ENCODE assay signal across 1 fruit fly cellular context in the genomic region with DNA sequence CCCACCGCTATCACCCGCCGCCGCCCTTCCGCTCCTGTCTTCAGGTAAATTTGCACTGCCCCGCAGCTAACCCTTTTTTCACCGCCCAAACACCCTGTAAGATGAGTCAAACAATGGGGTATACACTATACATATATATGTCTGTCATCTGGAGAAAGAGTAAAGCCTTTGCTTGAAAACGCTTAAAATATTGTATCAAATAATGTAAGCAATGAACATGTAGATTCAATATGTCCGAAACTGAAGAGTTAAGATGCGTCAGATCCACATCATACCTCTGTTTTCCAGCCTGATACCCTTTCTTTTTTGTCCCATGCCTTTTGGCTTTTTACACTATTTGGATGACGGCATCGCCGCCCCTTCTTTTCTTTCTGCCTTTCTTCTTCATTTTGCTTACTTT.
TF ChIP-seq lines count a peak whose summit lies in the region.

No protein-coding gene starts in this region.

TF ChIP-seq in whole organism, embryonic, 481 proteins besides CTCF, POLR2A, EP300 and RAD21 (continued from another document and continues in another):
- TF ChIP-seq CG32767 (GFP tag; IDR thresholded peaks at IDR 0.05; lab: Robert Waterston, UW) (peak; percentile 23; the same call in 1 of the 2 replicates), rib (GFP tag; IDR thresholded peaks at IDR 0.05; lab: Robert Waterston, UW) (no peak), az2 (GFP tag; optimal IDR thresholded peaks at IDR 0.05; lab: Kevin White, UChicago) (peak; percentile 10), Sry-δ (GFP tag; optimal IDR thresholded peaks at IDR 0.05; lab: Kevin White, UChicago) (no peak), CG34422 (GFP tag; IDR thresholded peaks at IDR 0.05; lab: Robert Waterston, UW) (no peak; the same call in 2 of the 3 replicates), bbx (GFP tag; IDR thresholded peaks at IDR 0.05; lab: Robert Waterston, UW; ENCODE audit: partially characterized antibody) (no peak), ftz-f1 (GFP tag; optimal IDR thresholded peaks at IDR 0.05; lab: Kevin White, UChicago) (no peak), inv (GFP tag; IDR thresholded peaks at IDR 0.05; lab: Robert Waterston, UW; ENCODE audit: partially characterized antibody) (no peak), jumu (GFP tag; optimal IDR thresholded peaks at IDR 0.05; lab: Kevin White, UChicago) (no peak), crc (GFP tag; optimal IDR thresholded peaks at IDR 0.05; lab: Kevin White, UChicago) (no peak), ind (GFP tag; optimal IDR thresholded peaks at IDR 0.05; lab: Kevin White, UChicago) (peak; percentile 49), cas (GFP tag; IDR thresholded peaks at IDR 0.05; lab: Robert Waterston, UW) (no peak), tio (GFP tag; optimal IDR thresholded peaks at IDR 0.05; lab: Kevin White, UChicago) (no peak), bigmax (GFP tag; optimal IDR thresholded peaks at IDR 0.05; lab: Kevin White, UChicago) (no peak), chn (GFP tag; optimal IDR thresholded peaks at IDR 0.05; lab: Kevin White, UChicago) (no peak), corto (GFP tag; optimal IDR thresholded peaks at IDR 0.05; lab: Kevin White, UChicago) (no peak), CG17385 (GFP tag; optimal IDR thresholded peaks at IDR 0.05; lab: Kevin White, UChicago) (peak; percentile 9), dmrt99B (tag; optimal IDR thresholded peaks at IDR 0.05; lab: Kevin White, UChicago) (peak; percentile 48), CG10979 (tag; optimal IDR thresholded peaks at IDR 0.05; lab: Kevin White, UChicago) (no peak), Hr51 (GFP tag; optimal IDR thresholded peaks at IDR 0.05; lab: Kevin White, UChicago) (peak in 1 of 2 experiments; percentile 49), CG4730 (GFP tag; IDR thresholded peaks at IDR 0.05; lab: Robert Waterston, UW) (peak; percentile 38; the same call in 1 of the 2 replicates), Sin3A (optimal IDR thresholded peaks at IDR 0.05; lab: Kevin White, UChicago) (no peak), CG6254 (GFP tag; optimal IDR thresholded peaks at IDR 0.05; lab: Kevin White, UChicago) (no peak), unc-4 (GFP tag; IDR thresholded peaks at IDR 0.05; lab: Robert Waterston, UW; ENCODE audit: partially characterized antibody) (no peak), Drgx (GFP tag; IDR thresholded peaks at IDR 0.05; lab: Robert Waterston, UW) (0 out of 2 replicates have a peak, but pooled peaks have one; percentile 28), toy (GFP tag; IDR thresholded peaks at IDR 0.05; lab: Robert Waterston, UW) (no peak), ATbp (GFP tag; optimal IDR thresholded peaks at IDR 0.05; lab: Kevin White, UChicago) (no peak), CG13296 (GFP tag; optimal IDR thresholded peaks at IDR 0.05; lab: Kevin White, UChicago) (no peak), zf30C (GFP tag; optimal IDR thresholded peaks at IDR 0.05; lab: Kevin White, UChicago) (no peak), CG8765 (GFP tag; IDR thresholded peaks at IDR 0.05; lab: Robert Waterston, UW) (no peak), CG13624 (GFP tag; optimal IDR thresholded peaks at IDR 0.05; lab: Kevin White, UChicago) (no peak), CG11723 (GFP tag; optimal IDR thresholded peaks at IDR 0.05; lab: Kevin White, UChicago) (no peak), CG9876 (GFP tag; optimal IDR thresholded peaks at IDR 0.05; lab: Kevin White, UChicago) (no peak), lola (GFP tag; optimal IDR thresholded peaks at IDR 0.05; lab: Kevin White, UChicago) (no peak), HLHmδ (GFP tag; optimal IDR thresholded peaks at IDR 0.05; lab: Kevin White, UChicago) (no peak), br (optimal IDR thresholded peaks at IDR 0.05; lab: Kevin White, UChicago) (no peak), Hmr (GFP tag; optimal IDR thresholded peaks at IDR 0.05; lab: Kevin White, UChicago) (no peak), Fer1 (GFP tag; optimal IDR thresholded peaks at IDR 0.05; lab: Kevin White, UChicago) (no peak), CG2199 (GFP tag; IDR thresholded peaks at IDR 0.05; lab: Robert Waterston, UW) (no peak), Dbx (GFP tag; IDR thresholded peaks at IDR 0.05; lab: Robert Waterston, UW) (no peak), HmgD (GFP tag; optimal IDR thresholded peaks at IDR 0.05; lab: Kevin White, UChicago) (no peak), CG31441 (GFP tag; IDR thresholded peaks at IDR 0.05; lab: Robert Waterston, UW) (0 out of 2 replicates have a peak, but pooled peaks have one; percentile 32), CG3281 (GFP tag; optimal IDR thresholded peaks at IDR 0.05; lab: Kevin White, UChicago) (no peak), CG30431 (GFP tag; optimal IDR thresholded peaks at IDR 0.05; lab: Kevin White, UChicago) (no peak), grau (tag; optimal IDR thresholded peaks at IDR 0.05; lab: Kevin White, UChicago) (peak; percentile 24), eyg (GFP tag; optimal IDR thresholded peaks at IDR 0.05; lab: Kevin White, UChicago) (no peak), Mad (GFP tag; optimal IDR thresholded peaks at IDR 0.05; lab: Kevin White, UChicago) (no peak), CG1647 (GFP tag; optimal IDR thresholded peaks at IDR 0.05; lab: Kevin White, UChicago) (no peak), pros (GFP tag; optimal IDR thresholded peaks at IDR 0.05; lab: Kevin White, UChicago) (no peak), jing (GFP tag; optimal IDR thresholded peaks at IDR 0.05; lab: Kevin White, UChicago) (no peak), CG8281 (tag; optimal IDR thresholded peaks at IDR 0.05; lab: Kevin White, UChicago) (no peak), CG10431 (GFP tag; optimal IDR thresholded peaks at IDR 0.05; lab: Kevin White, UChicago) (no peak), Camta (GFP tag; optimal IDR thresholded peaks at IDR 0.05; lab: Kevin White, UChicago) (no peak), sna (GFP tag; IDR thresholded peaks at IDR 0.05; lab: Robert Waterston, UW; ENCODE audit: partially characterized antibody) (no peak), HLH4C (GFP tag; IDR thresholded peaks at IDR 0.05; lab: Robert Waterston, UW; ENCODE audit: partially characterized antibody) (no peak), CG32532 (GFP tag; IDR thresholded peaks at IDR 0.05; lab: Robert Waterston, UW) (peak; percentile 29; the same call in 1 of the 2 replicates), klu (GFP tag; IDR thresholded peaks at IDR 0.05; lab: Robert Waterston, UW) (no peak), CG11085 (GFP tag; IDR thresholded peaks at IDR 0.05; lab: Robert Waterston, UW) (no peak), nom (GFP tag; optimal IDR thresholded peaks at IDR 0.05; lab: Kevin White, UChicago) (no peak), Dip2 (GFP tag; IDR thresholded peaks at IDR 0.05; lab: Robert Waterston, UW) (no peak), CG3726 (GFP tag; IDR thresholded peaks at IDR 0.05; lab: Robert Waterston, UW) (no peak), CG2875 (GFP tag; optimal IDR thresholded peaks at IDR 0.05; lab: Kevin White, UChicago) (no peak), Oli (tag; optimal IDR thresholded peaks at IDR 0.05; lab: Kevin White, UChicago) (peak; percentile 34), NC2β (GFP tag; optimal IDR thresholded peaks at IDR 0.05; lab: Kevin White, UChicago) (no peak), dati (GFP tag; IDR thresholded peaks at IDR 0.05; lab: Robert Waterston, UW) (no peak), Med (GFP tag; lab: Kevin White, UChicago) (peak; percentile 80), cad (GFP tag; optimal IDR thresholded peaks at IDR 0.05; lab: Kevin White, UChicago) (no peak), CG6813 (GFP tag; optimal IDR thresholded peaks at IDR 0.05; lab: Kevin White, UChicago) (no peak), lmd (GFP tag; IDR thresholded peaks at IDR 0.05; lab: Robert Waterston, UW) (peak; percentile 63), CG6854 (GFP tag; optimal IDR thresholded peaks at IDR 0.05; lab: Kevin White, UChicago) (no peak), Poxn (GFP tag; IDR thresholded peaks at IDR 0.05; lab: Robert Waterston, UW) (no peak), CG3995 (GFP tag; optimal IDR thresholded peaks at IDR 0.05; lab: Kevin White, UChicago) (no peak), seq (GFP tag; IDR thresholded peaks at IDR 0.05; lab: Robert Waterston, UW) (no peak), dmrt11E (tag; optimal IDR thresholded peaks at IDR 0.05; lab: Kevin White, UChicago) (no peak), CG12391 (tag; optimal IDR thresholded peaks at IDR 0.05; lab: Kevin White, UChicago) (no peak), lilli (GFP tag; optimal IDR thresholded peaks at IDR 0.05; lab: Kevin White, UChicago) (peak; percentile 23), tll (GFP tag; optimal IDR thresholded peaks at IDR 0.05; lab: Kevin White, UChicago) (no peak), CG18262 (tag; optimal IDR thresholded peaks at IDR 0.05; lab: Kevin White, UChicago) (peak; percentile 4), fu2 (GFP tag; optimal IDR thresholded peaks at IDR 0.05; lab: Kevin White, UChicago) (no peak), ERR (GFP tag; optimal IDR thresholded peaks at IDR 0.05; lab: Kevin White, UChicago) (no peak), org-1 (GFP tag; optimal IDR thresholded peaks at IDR 0.05; lab: Kevin White, UChicago) (no peak), dan (GFP tag; IDR thresholded peaks at IDR 0.05; lab: Robert Waterston, UW) (no peak), Max (GFP tag; optimal IDR thresholded peaks at IDR 0.05; lab: Kevin White, UChicago) (no peak), esg (GFP tag; conservative IDR thresholded peaks at IDR 0.05; lab: Robert Waterston, UW) (peak; percentile 48), Mes4 (GFP tag; optimal IDR thresholded peaks at IDR 0.05; lab: Kevin White, UChicago) (no peak), CG8388 (GFP tag; optimal IDR thresholded peaks at IDR 0.05; lab: Kevin White, UChicago) (peak; percentile 22), dysf (GFP tag; IDR thresholded peaks at IDR 0.05; lab: Robert Waterston, UW) (peak; percentile 61; the same call in 2 of the 3 replicates), CG8359 (GFP tag; optimal IDR thresholded peaks at IDR 0.05; lab: Kevin White, UChicago; ENCODE audit: borderline replicate concordance) (no peak), gsb-n (tag; optimal IDR thresholded peaks at IDR 0.05; lab: Kevin White, UChicago) (no peak), CG6683 (GFP tag; optimal IDR thresholded peaks at IDR 0.05; lab: Kevin White, UChicago) (no peak), CG10274 (GFP tag; optimal IDR thresholded peaks at IDR 0.05; lab: Kevin White, UChicago) (no peak), CG9437 (GFP tag; optimal IDR thresholded peaks at IDR 0.05; lab: Kevin White, UChicago) (no peak), Gug (GFP tag; IDR thresholded peaks at IDR 0.05; lab: Robert Waterston, UW) (peak; percentile 42; the same call in 1 of the 4 replicates), sim (GFP tag; IDR thresholded peaks at IDR 0.05; lab: Robert Waterston, UW) (no peak), kay (GFP tag; optimal IDR thresholded peaks at IDR 0.05; lab: Kevin White, UChicago) (no peak), nau (GFP tag; optimal IDR thresholded peaks at IDR 0.05; lab: Kevin White, UChicago) (no peak), ems (GFP tag; optimal IDR thresholded peaks at IDR 0.05; lab: Kevin White, UChicago) (no peak), lov (optimal IDR thresholded peaks at IDR 0.05; lab: Kevin White, UChicago) (no peak), lov (GFP tag; IDR thresholded peaks at IDR 0.05; lab: Robert Waterston, UW) (0 out of 3 replicates have a peak, but pooled peaks have one; percentile 20), pho (GFP tag; optimal IDR thresholded peaks at IDR 0.05; lab: Kevin White, UChicago) (no peak), Atf3 (GFP tag; optimal IDR thresholded peaks at IDR 0.05; lab: Kevin White, UChicago) (no peak), CG16813 (GFP tag; IDR thresholded peaks at IDR 0.05; lab: Robert Waterston, UW; ENCODE audit: partially characterized antibody) (no peak), wdn (GFP tag; IDR thresholded peaks at IDR 0.05; lab: Robert Waterston, UW) (no peak), chinmo (GFP tag; IDR thresholded peaks at IDR 0.05; lab: Robert Waterston, UW; ENCODE audit: partially characterized antibody) (no peak), NfI (GFP tag; optimal IDR thresholded peaks at IDR 0.05; lab: Kevin White, UChicago) (peak; percentile 43), Xbp1 (GFP tag; optimal IDR thresholded peaks at IDR 0.05; lab: Kevin White, UChicago) (peak; percentile 28), CG33557 (GFP tag; optimal IDR thresholded peaks at IDR 0.05; lab: Kevin White, UChicago) (no peak), Ets97D (GFP tag; optimal IDR thresholded peaks at IDR 0.05; lab: Kevin White, UChicago) (no peak), croc (GFP tag; conservative IDR thresholded peaks at IDR 0.05; lab: Robert Waterston, UW) (no peak), CG18011 (GFP tag; optimal IDR thresholded peaks at IDR 0.05; lab: Kevin White, UChicago) (no peak), emc (GFP tag; optimal IDR thresholded peaks at IDR 0.05; lab: Kevin White, UChicago) (no peak), CG15696 (tag; optimal IDR thresholded peaks at IDR 0.05; lab: Kevin White, UChicago) (no peak), dm (GFP tag; optimal IDR thresholded peaks at IDR 0.05; lab: Kevin White, UChicago) (no peak), Atf6 (GFP tag; IDR thresholded peaks at IDR 0.05; lab: Robert Waterston, UW) (no peak), H15 (GFP tag; IDR thresholded peaks at IDR 0.05; lab: Robert Waterston, UW) (0 out of 3 replicates have a peak, but pooled peaks have one; percentile 44), gem (tag; optimal IDR thresholded peaks at IDR 0.05; lab: Kevin White, UChicago) (peak; percentile 49), ab (GFP tag; optimal IDR thresholded peaks at IDR 0.05; lab: Kevin White, UChicago) (no peak), pnt (GFP tag; optimal IDR thresholded peaks at IDR 0.05; lab: Kevin White, UChicago) (peak; percentile 26), grn (GFP tag; optimal IDR thresholded peaks at IDR 0.05; lab: Kevin White, UChicago) (no peak), CG3065 (GFP tag; optimal IDR thresholded peaks at IDR 0.05; lab: Kevin White, UChicago) (no peak), HmgZ (tag; optimal IDR thresholded peaks at IDR 0.05; lab: Kevin White, UChicago) (no peak), trem (tag; optimal IDR thresholded peaks at IDR 0.05; lab: Kevin White, UChicago) (no peak), CG13775 (GFP tag; optimal IDR thresholded peaks at IDR 0.05; lab: Kevin White, UChicago) (no peak), Asciz (GFP tag; optimal IDR thresholded peaks at IDR 0.05; lab: Kevin White, UChicago) (no peak), CG32772 (GFP tag; IDR thresholded peaks at IDR 0.05; lab: Robert Waterston, UW) (no peak), CG12236 (GFP tag; optimal IDR thresholded peaks at IDR 0.05; lab: Kevin White, UChicago) (no peak), CG2116 (GFP tag; optimal IDR thresholded peaks at IDR 0.05; lab: Kevin White, UChicago) (no peak), CG1233 (GFP tag; optimal IDR thresholded peaks at IDR 0.05; lab: Kevin White, UChicago) (no peak), Nf-YA (GFP tag; IDR thresholded peaks at IDR 0.05; lab: Robert Waterston, UW) (no peak), hb (GFP tag; IDR thresholded peaks at IDR 0.05; lab: Robert Waterston, UW; ENCODE audit: partially characterized antibody) (no peak), Hr78 (GFP tag; optimal IDR thresholded peaks at IDR 0.05; lab: Kevin White, UChicago) (no peak)
